Fruit fly (Drosophila melanogaster): Measurements from ENCODE around the gene CG10163.

dm6 chr3L:6215976-6216786 lies 42.4 kb downstream of the CG10163 start:
- TF ChIP-seq CG16779 (tag; optimal IDR thresholded peaks at IDR 0.05) = no peak
- TF ChIP-seq Hr4 (GFP tag; optimal IDR thresholded peaks at IDR 0.05) = no peak
- TF ChIP-seq Lpt (GFP tag; optimal IDR thresholded peaks at IDR 0.05) = no peak
- TF ChIP-seq Gug (GFP tag; IDR thresholded peaks at IDR 0.05) = no peak
- no peak for TF ChIP-seq Sox15 (GFP tag; optimal IDR thresholded peaks at IDR 0.05)
- no peak for TF ChIP-seq CG10669 (GFP tag; optimal IDR thresholded peaks at IDR 0.05)
- no peak for TF ChIP-seq CG34406 (GFP tag; optimal IDR thresholded peaks at IDR 0.05)
- TF ChIP-seq dac (GFP tag; optimal IDR thresholded peaks at IDR 0.05) = no peak
- no peak for TF ChIP-seq CG8119 (GFP tag; IDR thresholded peaks at IDR 0.05)
- TF ChIP-seq dsx (GFP tag; optimal IDR thresholded peaks at IDR 0.05; ENCODE audit: poor library complexity, severe bottlenecking) = no peak
- no peak for TF ChIP-seq vri (GFP tag; optimal IDR thresholded peaks at IDR 0.05)
- no peak for TF ChIP-seq net (GFP tag; optimal IDR thresholded peaks at IDR 0.05)
- no peak for TF ChIP-seq Hr39 (GFP tag; optimal IDR thresholded peaks at IDR 0.05)

Measured in whole organism, prepupa.